Worm (Caenorhabditis elegans): ENCODE measurements around the gene ddr-1.

- TF ChIP-seq elt-2 (tag; optimal IDR thresholded peaks at IDR 0.05): no peak
- no peak for TF ChIP-seq tbx-7 (tag; optimal IDR thresholded peaks at IDR 0.05)
- TF ChIP-seq nfya-1 (tag; optimal IDR thresholded peaks at IDR 0.05): no peak
- TF ChIP-seq pros-1 (tag; optimal IDR thresholded peaks at IDR 0.05): no peak
- TF ChIP-seq ceh-2 (tag; optimal IDR thresholded peaks at IDR 0.05): no peak
- no peak for TF ChIP-seq tbx-2 (tag; optimal IDR thresholded peaks at IDR 0.05)
- TF ChIP-seq nhr-11 (tag; optimal IDR thresholded peaks at IDR 0.05): no peak
- TF ChIP-seq fkh-10 (GFP tag; optimal IDR thresholded peaks at IDR 0.05): no peak
These were observed 46.9 kb downstream of the ddr-1 start for ce11 chrX:5507926-5508325.
